Worm (Caenorhabditis elegans): Measurements from ENCODE around the gene madf-9.

ce11 chrIV:3644863-3645378, 8.0 kb downstream of the madf-9 start:
- TF ChIP-seq flt-1 (GFP tag; IDR thresholded peaks at IDR 0.05) = no peak
- no peak for TF ChIP-seq ztf-23 (GFP tag; IDR thresholded peaks at IDR 0.05)
- no peak for TF ChIP-seq cog-1 (tag; optimal IDR thresholded peaks at IDR 0.05)
- no peak for TF ChIP-seq tab-1 (GFP tag; IDR thresholded peaks at IDR 0.05)
- no peak for TF ChIP-seq med-1 (GFP tag; optimal IDR thresholded peaks at IDR 0.05; ENCODE audit: insufficient read depth)

Measured in whole organism, midembryonic.